Worm (Caenorhabditis elegans) whole organism, L1 larva: ENCODE data around the gene R07A4.2.
A peak's percentile ranks its signal among the peaks of the same experiment; 100 is the strongest.

Experiments
- C04F5.9 ChIP-seq: sonication (generic microtip); optimal IDR thresholded peaks from 2 replicates; lab custom pipeline; 2016; ENCODE audit warnings: missing genetic modification characterization, missing compliant biosample characterization
- C34B4.2 ChIP-seq: sonication (generic microtip); optimal IDR thresholded peaks from 2 replicates; lab custom pipeline; 2017; ENCODE audit warnings: mild to moderate bottlenecking, missing genetic modification characterization, missing compliant biosample characterization
- F16B12.6 ChIP-seq: fragments of 150-350 bp; optimal IDR thresholded peaks from 2 replicates; lab custom pipeline; 2014; ENCODE audit warnings: missing biosample characterization, missing genetic modification characterization
- alr-1 ChIP-seq: fragments of 200-800 bp; sonication (Bioruptor generic); optimal IDR thresholded peaks from 2 replicates; lab custom pipeline; 2018; ENCODE audit warnings: borderline replicate concordance, mild to moderate bottlenecking, missing genetic modification characterization, missing compliant biosample characterization
- ama-1 ChIP-seq: fragments of 150-350 bp; optimal IDR thresholded peaks from 2 replicates; lab custom pipeline; 2014
- blmp-1 ChIP-seq: fragments of 150-350 bp; optimal IDR thresholded peaks from 2 replicates; lab custom pipeline; 2014; ENCODE audit warnings: missing biosample characterization, missing genetic modification characterization
- ceh-63 ChIP-seq: fragments of 200-800 bp; sonication (Bioruptor generic); optimal IDR thresholded peaks from 2 replicates; lab custom pipeline; 2018; ENCODE audit warnings: mild to moderate bottlenecking, missing genetic modification characterization, missing compliant biosample characterization
- ceh-8 ChIP-seq: fragments of 200-800 bp; sonication (Bioruptor generic); optimal IDR thresholded peaks from 2 replicates; lab custom pipeline; 2018; ENCODE audit warnings: mild to moderate bottlenecking, missing genetic modification characterization, moderate library complexity, missing compliant biosample characterization
- ceh-90 ChIP-seq: sonication (generic microtip); optimal IDR thresholded peaks from 2 replicates; lab custom pipeline; 2016; ENCODE audit warnings: missing genetic modification characterization, missing compliant biosample characterization
- dpl-1 ChIP-seq, 3 experiments: fragments of 150-350 bp in 2 of 3; sonication (generic microtip) in 1 of 3; optimal IDR thresholded peaks; 2 replicates each; lab custom pipeline; 2014 to 2017; ENCODE audit warnings: missing biosample characterization in 3 of 3, missing genetic modification characterization in 3 of 3, missing genetic modification reagents in 3 of 3
- dsc-1 ChIP-seq: sonication (generic microtip); optimal IDR thresholded peaks from 2 replicates; lab custom pipeline; 2016; ENCODE audit warnings: mild to moderate bottlenecking, missing genetic modification characterization, missing compliant biosample characterization
- egl-27 ChIP-seq, 2 experiments: fragments of 150-350 bp in 1 of 2; sonication (generic microtip); optimal IDR thresholded peaks; 3 replicates each; lab custom pipeline; 2017 to 2018; ENCODE audit warnings: missing biosample characterization in 2 of 2, missing genetic modification characterization in 2 of 2, missing genetic modification reagents in 2 of 2
- ets-5 ChIP-seq: fragments of 200-800 bp; sonication (Bioruptor generic); IDR thresholded peaks from 2 replicates; pipeline ENCODE4 v1.3.6; 2022; ENCODE audit warnings: missing genetic modification characterization, missing compliant biosample characterization
- fkh-4 ChIP-seq: sonication (generic microtip); optimal IDR thresholded peaks from 2 replicates; lab custom pipeline; 2016; ENCODE audit warnings: missing compliant biosample characterization, missing genetic modification characterization, borderline replicate concordance
- fkh-8 ChIP-seq: sonication (generic microtip); optimal IDR thresholded peaks from 2 replicates; lab custom pipeline; 2016; ENCODE audit warnings: mild to moderate bottlenecking, missing genetic modification characterization, missing compliant biosample characterization
- grh-1 ChIP-seq: fragments of 200-800 bp; sonication (Bioruptor generic); IDR thresholded peaks from 2 replicates; pipeline ENCODE4 v1.3.6; 2022; ENCODE audit warnings: missing genetic modification reagents, missing genetic modification characterization, missing compliant biosample characterization
- hpl-2 ChIP-seq: fragments of 150-350 bp; optimal IDR thresholded peaks from 2 replicates; lab custom pipeline; 2014; ENCODE audit warnings: missing biosample characterization, missing genetic modification reagents, missing genetic modification characterization
- irx-1 ChIP-seq: sonication (generic microtip); optimal IDR thresholded peaks from 2 replicates; lab custom pipeline; 2016; ENCODE audit warnings: missing genetic modification characterization, missing compliant biosample characterization
- jun-1 ChIP-seq: fragments of 150-350 bp; optimal IDR thresholded peaks from 2 replicates; lab custom pipeline; 2014; ENCODE audit warnings: missing biosample characterization, missing genetic modification reagents, missing genetic modification characterization
- lin-14 ChIP-seq: fragments of 200-800 bp; sonication (Bioruptor generic); optimal IDR thresholded peaks from 2 replicates; lab custom pipeline; 2018; ENCODE audit warnings: mild to moderate bottlenecking, missing genetic modification characterization, moderate library complexity, missing compliant biosample characterization
- lin-15B ChIP-seq: fragments of 150-350 bp; sonication (generic microtip); optimal IDR thresholded peaks from 3 replicates; lab custom pipeline; 2014; ENCODE audit warnings: missing biosample characterization, missing genetic modification characterization
- lsy-2 ChIP-seq, 2 experiments: fragments of 150-350 bp; optimal IDR thresholded peaks; 2 replicates each; lab custom pipeline; 2014; ENCODE audit warnings: missing biosample characterization in 2 of 2, missing genetic modification characterization in 2 of 2
- mdl-1 ChIP-seq, 2 experiments: fragments of 150-350 bp; optimal IDR thresholded peaks; 2 replicates each; lab custom pipeline; 2014 to 2017; ENCODE audit warnings: missing biosample characterization in 2 of 2, missing genetic modification characterization in 2 of 2, inconsistent platforms in 1 of 2
- mef-2 ChIP-seq: fragments of 150-350 bp; optimal IDR thresholded peaks from 2 replicates; lab custom pipeline; 2014; ENCODE audit warnings: missing biosample characterization, missing genetic modification characterization
- nhr-12 ChIP-seq: sonication (generic microtip); optimal IDR thresholded peaks from 2 replicates; lab custom pipeline; 2017; ENCODE audit warnings: missing biosample characterization, missing genetic modification characterization
- nhr-19 ChIP-seq: fragments of 200-800 bp; sonication (Bioruptor generic); conservative IDR thresholded peaks from 2 replicates; pipeline ENCODE4 v1.3.6; 2022; ENCODE audit warnings: missing genetic modification characterization, missing compliant biosample characterization
- nhr-20 ChIP-seq: sonication (generic microtip); optimal IDR thresholded peaks from 2 replicates; lab custom pipeline; 2016; ENCODE audit warnings: mild to moderate bottlenecking, missing genetic modification characterization, missing compliant biosample characterization
- nhr-28 ChIP-seq: fragments of 150-350 bp; optimal IDR thresholded peaks from 2 replicates; lab custom pipeline; 2014; ENCODE audit warnings: missing biosample characterization, missing genetic modification characterization
- nhr-71 ChIP-seq: sonication (generic microtip); optimal IDR thresholded peaks from 2 replicates; lab custom pipeline; 2016; ENCODE audit warnings: mild to moderate bottlenecking, missing genetic modification characterization, moderate library complexity, missing compliant biosample characterization
- nhr-77 ChIP-seq: fragments of 150-350 bp; optimal IDR thresholded peaks from 2 replicates; lab custom pipeline; 2014; ENCODE audit warnings: missing biosample characterization, missing genetic modification characterization
- nhr-84 ChIP-seq: sonication (generic microtip); optimal IDR thresholded peaks from 2 replicates; lab custom pipeline; 2017; ENCODE audit warnings: missing biosample characterization, missing genetic modification characterization
- nhr-85 ChIP-seq: sonication (generic microtip); peaks from one replicate; lab custom pipeline; 2016; ENCODE audit warnings: missing genetic modification characterization, inconsistent platforms, missing compliant biosample characterization
- nhr-90 ChIP-seq: sonication (generic microtip); optimal IDR thresholded peaks from 2 replicates; lab custom pipeline; 2016; ENCODE audit warnings: mild to moderate bottlenecking, missing genetic modification characterization, missing compliant biosample characterization; ENCODE audit not compliant: poor library complexity
- pax-3 ChIP-seq: fragments of 200-800 bp; sonication (Bioruptor generic); optimal IDR thresholded peaks from 2 replicates; lab custom pipeline; 2018; ENCODE audit warnings: mild to moderate bottlenecking, missing genetic modification characterization, moderate library complexity, missing compliant biosample characterization
- pqm-1 ChIP-seq: sonication (generic microtip); optimal IDR thresholded peaks from 3 replicates; lab custom pipeline; 2017; ENCODE audit warnings: missing biosample characterization, missing genetic modification characterization
- snpc-4 ChIP-seq: fragments of 150-350 bp; optimal IDR thresholded peaks from 2 replicates; lab custom pipeline; 2014; ENCODE audit warnings: missing biosample characterization, missing genetic modification characterization
- snu-23 ChIP-seq: sonication (generic microtip); optimal IDR thresholded peaks from 2 replicates; lab custom pipeline; 2016; ENCODE audit warnings: missing genetic modification characterization, missing compliant biosample characterization
- sox-4 ChIP-seq: sonication (generic microtip); optimal IDR thresholded peaks from 2 replicates; lab custom pipeline; 2016; ENCODE audit warnings: missing genetic modification characterization, missing compliant biosample characterization
- sptf-1 ChIP-seq: fragments of 150-350 bp; optimal IDR thresholded peaks from 2 replicates; lab custom pipeline; 2014; ENCODE audit warnings: missing biosample characterization, missing genetic modification characterization
- swsn-7 ChIP-seq: sonication (generic microtip); optimal IDR thresholded peaks from 2 replicates; lab custom pipeline; 2016; ENCODE audit warnings: missing genetic modification characterization, missing compliant biosample characterization
- tbx-2 ChIP-seq: sonication (generic microtip); optimal IDR thresholded peaks from 2 replicates; lab custom pipeline; 2016; ENCODE audit warnings: missing genetic modification characterization, missing compliant biosample characterization
- tlp-1 ChIP-seq: fragments of 150-350 bp; optimal IDR thresholded peaks from 2 replicates; lab custom pipeline; 2014; ENCODE audit warnings: missing biosample characterization, missing genetic modification characterization
- unc-130 ChIP-seq: fragments of 150-350 bp; optimal IDR thresholded peaks from 2 replicates; lab custom pipeline; 2017; ENCODE audit warnings: missing biosample characterization, missing genetic modification characterization, inconsistent platforms
- unc-86 ChIP-seq: sonication (generic microtip); optimal IDR thresholded peaks from 2 replicates; lab custom pipeline; 2016; ENCODE audit warnings: missing genetic modification characterization, missing compliant biosample characterization
- unc-98 ChIP-seq: fragments of 200-800 bp; sonication (Bioruptor generic); IDR thresholded peaks from 2 replicates; pipeline ENCODE4 v1.3.6; 2022; ENCODE audit warnings: missing genetic modification characterization, missing compliant biosample characterization
- vab-15 ChIP-seq: sonication (generic microtip); optimal IDR thresholded peaks from 2 replicates; lab custom pipeline; 2017; ENCODE audit warnings: missing genotype, mild to moderate bottlenecking, missing genetic modification characterization, missing compliant biosample characterization
- zag-1 ChIP-seq: fragments of 150-350 bp; optimal IDR thresholded peaks from 2 replicates; lab custom pipeline; 2014; ENCODE audit warnings: missing biosample characterization, missing genetic modification characterization
- zip-4 ChIP-seq: fragments of 200-800 bp; sonication (Bioruptor generic); optimal IDR thresholded peaks from 2 replicates; lab custom pipeline; 2018; ENCODE audit warnings: mild to moderate bottlenecking, missing genetic modification characterization, moderate library complexity, missing compliant biosample characterization

Gene R07A4.2

ce11 chrX:10766966-10767644 is 20.8 kb upstream of the R07A4.2 start:
- TF ChIP-seq nhr-12 (tag; lab: Kevin White, UChicago) (no peak), lin-14 (GFP tag; lab: Kevin White, UChicago) (peak; percentile 34), nhr-19 (GFP tag; lab: Robert Waterston, UW) (0 out of 2 replicates have a peak, but pooled peaks have one; percentile 8), nhr-71 (tag; lab: Kevin White, UChicago) (peak; percentile 54), lsy-2 (tag; optimal IDR thresholded peaks at IDR 0.05; lab: Kevin White, UChicago) (peak in 1 of 2 experiments; percentile 6), tbx-2 (tag; lab: Kevin White, UChicago) (peak; percentile 49), nhr-85 (no peak), nhr-77 (peak; percentile 62), nhr-20 (tag; lab: Kevin White, UChicago) (peak; percentile 17), jun-1 (tag; lab: Kevin White, UChicago) (no peak), egl-27 (tag; optimal IDR thresholded peaks at IDR 0.05; lab: Kevin White, UChicago) (peak in 1 of 2 experiments; percentile 57), zip-4 (GFP tag; lab: Kevin White, UChicago) (no peak), blmp-1 (tag; lab: Kevin White, UChicago) (peak; percentile 47), mdl-1 (tag; optimal IDR thresholded peaks at IDR 0.05; lab: Kevin White, UChicago) (peak in 1 of 2 experiments; percentile 35)
- TF ChIP-seq, all 84 proteins: peak for 10

ce11 chrX:10766123-10766622 is 19.9 kb upstream of the R07A4.2 start:
- TF ChIP-seq sptf-1 (tag; lab: Kevin White, UChicago) = no peak
- TF ChIP-seq ama-1 (lab: Kevin White, UChicago) = peak; percentile 35
- TF ChIP-seq ceh-63 (GFP tag; lab: Kevin White, UChicago) = no peak
- peak; percentile 64 for TF ChIP-seq hpl-2
- TF ChIP-seq vab-15 = no peak
- peak; percentile 86 for TF ChIP-seq grh-1 (GFP tag; lab: Robert Waterston, UW)
- TF ChIP-seq dsc-1 (tag; lab: Kevin White, UChicago) = peak; percentile 97
- TF ChIP-seq nhr-77 = peak; percentile 96
- TF ChIP-seq ets-5 (GFP tag; lab: Robert Waterston, UW) = no peak
- TF ChIP-seq pax-3 (tag; lab: Kevin White, UChicago) = peak; percentile 80
- TF ChIP-seq unc-86 = peak; percentile 97
- peak; percentile 99 for TF ChIP-seq tbx-2 (tag; lab: Kevin White, UChicago)
- TF ChIP-seq mef-2 (tag; lab: Kevin White, UChicago) = peak; percentile 91
- TF ChIP-seq nhr-85 = peak; percentile 100
- peak; percentile 38 to 59 (median 56) for TF ChIP-seq dpl-1 (GFP tag; optimal IDR thresholded peaks at IDR 0.05; lab: Kevin White, UChicago)
- peak; percentile 87 for TF ChIP-seq ceh-8
- peak; percentile 63 for TF ChIP-seq zip-4 (GFP tag; lab: Kevin White, UChicago)
- no peak for TF ChIP-seq ceh-90 (tag; lab: Kevin White, UChicago)
- peak; percentile 99 for TF ChIP-seq snu-23 (GFP tag; lab: Kevin White, UChicago)
- TF ChIP-seq unc-130 (tag; lab: Kevin White, UChicago) = peak; percentile 87
- TF ChIP-seq sox-4 (tag; lab: Kevin White, UChicago) = peak; percentile 84
- TF ChIP-seq nhr-84 (tag; lab: Kevin White, UChicago) = no peak
- no peak for TF ChIP-seq F16B12.6 (tag; lab: Kevin White, UChicago)
- peak; percentile 100 for TF ChIP-seq nhr-71 (tag; lab: Kevin White, UChicago)
- no peak for TF ChIP-seq alr-1 (tag; lab: Kevin White, UChicago)
- no peak for TF ChIP-seq nhr-28
- TF ChIP-seq fkh-8 (tag; lab: Kevin White, UChicago) = peak; percentile 95
- TF ChIP-seq nhr-90 (tag; lab: Kevin White, UChicago) = peak; percentile 95
- no peak for TF ChIP-seq C34B4.2 (tag; lab: Kevin White, UChicago)
- TF ChIP-seq fkh-4 = peak; percentile 63
- peak; percentile 96 for TF ChIP-seq blmp-1 (tag; lab: Kevin White, UChicago)
- peak; percentile 100 for TF ChIP-seq lin-14 (GFP tag; lab: Kevin White, UChicago)
- no peak for TF ChIP-seq tlp-1 (tag; lab: Kevin White, UChicago)
- peak; percentile 96 for TF ChIP-seq irx-1 (tag; lab: Kevin White, UChicago)
- peak; percentile 76 for TF ChIP-seq snpc-4 (tag; lab: Kevin White, UChicago)
- TF ChIP-seq egl-27 (tag; optimal IDR thresholded peaks at IDR 0.05; lab: Kevin White, UChicago) = peak; percentile 98
- peak; percentile 98 for TF ChIP-seq swsn-7 (tag; lab: Kevin White, UChicago)
- TF ChIP-seq unc-98 (GFP tag; lab: Robert Waterston, UW) = 0 out of 2 replicates have a peak, but pooled peaks have one; percentile 16
- peak; percentile 53 for TF ChIP-seq pqm-1 (tag; lab: Kevin White, UChicago)
- no peak for TF ChIP-seq nhr-12 (tag; lab: Kevin White, UChicago)
- TF ChIP-seq C04F5.9 = peak; percentile 65
- peak; percentile 95 for TF ChIP-seq zag-1
- TF ChIP-seq lin-15B (tag; lab: Kevin White, UChicago) = no peak
